Fruit fly (Drosophila melanogaster) whole organism, embryonic: Measurements from ENCODE around the gene Acp36DE.

Experiments
- Blimp-1 ChIP-seq: fragments of 200-800 bp; sonication (Bioruptor generic); optimal IDR thresholded peaks from 3 replicates; lab custom pipeline; 2018; ENCODE audit warnings: missing biosample characterization, missing genetic modification characterization, mild to moderate bottlenecking, moderate library complexity, missing genetic modification reagents
- CG1602 ChIP-seq: fragments of 200-800 bp; sonication (Bioruptor generic); optimal IDR thresholded peaks from 3 replicates; lab custom pipeline; 2016; ENCODE audit warnings: missing biosample characterization, missing genetic modification characterization
- CG30403 ChIP-seq: fragments of 200-800 bp; sonication (Bioruptor generic); optimal IDR thresholded peaks from 3 replicates; lab custom pipeline; 2016; ENCODE audit warnings: missing biosample characterization, missing genetic modification characterization
- CG33213 ChIP-seq: fragments of 200-800 bp; sonication (Bioruptor generic); optimal IDR thresholded peaks from 3 replicates; lab custom pipeline; 2016; ENCODE audit warnings: missing biosample characterization, missing genetic modification characterization
- CG8089 ChIP-seq: fragments of 200-800 bp; sonication (Bioruptor generic); optimal IDR thresholded peaks from 3 replicates; lab custom pipeline; 2016; ENCODE audit warnings: missing biosample characterization, missing genetic modification characterization
- CG8359 ChIP-seq: fragments of 200-800 bp; sonication (Bioruptor generic); optimal IDR thresholded peaks from 2 replicates; lab custom pipeline; 2017; ENCODE audit warnings: missing biosample characterization, mild to moderate bottlenecking, missing genetic modification characterization, borderline replicate concordance
- Chrac-16 ChIP-seq: fragments of 200-800 bp; sonication (Bioruptor generic); optimal IDR thresholded peaks from 3 replicates; lab custom pipeline; 2016; ENCODE audit warnings: missing biosample characterization, missing genetic modification characterization
- HLH4C ChIP-seq: fragments of 200-800 bp; sonication (Bioruptor generic); IDR thresholded peaks from 3 replicates; pipeline ENCODE4 v1.3.6; 2022; ENCODE audit warnings: missing biosample characterization, missing genetic modification characterization; ENCODE audit not compliant: partially characterized antibody
- Rx ChIP-seq: fragments of 200-800 bp; sonication (Bioruptor generic); IDR thresholded peaks from 2 replicates; pipeline ENCODE4 v1.3.6; 2022; ENCODE audit warnings: missing biosample characterization, missing genetic modification characterization
- Spps ChIP-seq: fragments of 200-800 bp; sonication (Bioruptor generic); optimal IDR thresholded peaks from 2 replicates; lab custom pipeline; 2018; ENCODE audit warnings: missing biosample characterization, mild to moderate bottlenecking, missing genetic modification characterization
- bsh ChIP-seq, 2 experiments: fragments of 200-800 bp; sonication (Bioruptor generic); optimal IDR thresholded peaks; 2 replicates each; lab custom pipeline; 2017 to 2018; ENCODE audit warnings: mild to moderate bottlenecking in 2 of 2, missing biosample characterization in 2 of 2, missing genetic modification characterization in 2 of 2, moderate library complexity in 1 of 2
- gt ChIP-seq: fragments of 200-800 bp; sonication (Bioruptor generic); IDR thresholded peaks from 2 replicates; pipeline ENCODE4 v1.3.6; 2022; ENCODE audit warnings: missing biosample characterization, missing genetic modification characterization
- nerfin-1 ChIP-seq: fragments of 200-800 bp; sonication (Bioruptor generic); optimal IDR thresholded peaks from 3 replicates; lab custom pipeline; 2019; ENCODE audit warnings: missing biosample characterization, mild to moderate bottlenecking, missing genetic modification characterization, moderate library complexity
- zf30C ChIP-seq: fragments of 200-800 bp; sonication (Bioruptor generic); optimal IDR thresholded peaks from 3 replicates; lab custom pipeline; 2018; ENCODE audit warnings: missing biosample characterization, mild to moderate bottlenecking, missing genetic modification characterization

DNA sequence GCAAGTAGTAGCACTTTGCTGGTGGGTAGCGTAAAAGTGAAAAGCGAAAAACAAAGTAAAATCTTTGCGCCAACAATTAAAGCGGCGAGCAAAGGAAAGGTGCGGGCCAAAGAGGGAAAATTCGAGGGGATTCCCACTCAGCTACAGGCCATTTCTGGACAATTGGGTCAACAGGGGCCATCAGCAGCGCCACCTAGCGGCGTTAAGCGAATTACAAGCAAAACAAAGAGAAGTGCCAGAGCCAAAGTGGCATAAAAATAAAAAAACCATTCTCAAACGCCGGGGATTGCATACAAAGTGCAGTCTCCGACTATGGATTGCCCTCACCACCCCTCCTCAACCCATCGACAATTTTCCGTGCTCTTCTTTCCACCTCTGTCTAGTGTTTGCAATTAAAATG, 10.9 kb downstream of the Acp36DE start:
- no peak for TF ChIP-seq Spps (tag; lab: Kevin White, UChicago)
- TF ChIP-seq bsh (GFP tag; optimal IDR thresholded peaks at IDR 0.05; lab: Kevin White, UChicago) = no peak
- TF ChIP-seq Chrac-16 (GFP tag; lab: Kevin White, UChicago) = no peak
- no peak for TF ChIP-seq CG8089 (GFP tag; lab: Kevin White, UChicago)
- no peak for TF ChIP-seq HLH4C (GFP tag; lab: Robert Waterston, UW)
- no peak for TF ChIP-seq Blimp-1 (GFP tag; lab: Kevin White, UChicago)
- no peak for TF ChIP-seq CG33213
- no peak for TF ChIP-seq CG1602 (GFP tag; lab: Kevin White, UChicago)
- no peak for TF ChIP-seq CG8359 (GFP tag; lab: Kevin White, UChicago)
- TF ChIP-seq zf30C = no peak
- no peak for TF ChIP-seq Rx (GFP tag; lab: Robert Waterston, UW)
- TF ChIP-seq gt (GFP tag; lab: Robert Waterston, UW) = no peak
- no peak for TF ChIP-seq CG30403
- no peak for TF ChIP-seq nerfin-1 (tag; lab: Kevin White, UChicago)
